Fruit fly (Drosophila melanogaster) whole organism, embryonic: ENCODE results near the gene CG5139.

Experiments used
- Antp ChIP-seq: fragments of 200-800 bp; sonication (Bioruptor generic); optimal IDR thresholded peaks from 3 replicates; lab custom pipeline; 2016; ENCODE audit warnings: missing biosample characterization, missing genetic modification characterization
- Atf6 ChIP-seq: fragments of 200-800 bp; sonication (Bioruptor generic); IDR thresholded peaks from 2 replicates; pipeline ENCODE4 v1.3.6; 2022; ENCODE audit warnings: missing biosample characterization, missing genetic modification characterization
- CG10565 ChIP-seq: fragments of 200-800 bp; sonication (Bioruptor generic); optimal IDR thresholded peaks from 3 replicates; lab custom pipeline; 2016; ENCODE audit warnings: missing biosample characterization, mild to moderate bottlenecking, missing genetic modification characterization
- CG12659 ChIP-seq: fragments of 200-800 bp; sonication (Bioruptor generic); optimal IDR thresholded peaks from 3 replicates; lab custom pipeline; 2017; ENCODE audit warnings: mild to moderate bottlenecking, missing biosample characterization, missing genetic modification reagents, missing genetic modification characterization
- CG13624 ChIP-seq: fragments of 200-800 bp; sonication (Bioruptor generic); optimal IDR thresholded peaks from 2 replicates; lab custom pipeline; 2016; ENCODE audit warnings: missing biosample characterization, missing genetic modification characterization
- CG15479 ChIP-seq: fragments of 200-800 bp; sonication (Bioruptor generic); optimal IDR thresholded peaks from 3 replicates; lab custom pipeline; 2019; ENCODE audit warnings: missing biosample characterization, mild to moderate bottlenecking, missing genetic modification characterization, moderate library complexity
- CG16863 ChIP-seq: fragments of 200-800 bp; sonication (Bioruptor generic); optimal IDR thresholded peaks from 3 replicates; lab custom pipeline; 2016; ENCODE audit warnings: missing biosample characterization, missing genetic modification characterization
- CG17802 ChIP-seq: fragments of 200-800 bp; sonication (Bioruptor generic); optimal IDR thresholded peaks from 2 replicates; lab custom pipeline; 2018; ENCODE audit warnings: missing biosample characterization, mild to moderate bottlenecking, missing genetic modification characterization, moderate library complexity
- CG18476 ChIP-seq: fragments of 200-800 bp; sonication (Bioruptor generic); optimal IDR thresholded peaks from 2 replicates; lab custom pipeline; 2016; ENCODE audit warnings: missing biosample characterization, mild to moderate bottlenecking, missing genetic modification characterization
- CG2889 ChIP-seq: fragments of 200-800 bp; sonication (Bioruptor generic); IDR thresholded peaks from 3 replicates; pipeline ENCODE4 v1.3.6; 2022; ENCODE audit warnings: missing biosample characterization, missing genetic modification characterization
- CG32772 ChIP-seq: fragments of 200-800 bp; sonication (Bioruptor generic); IDR thresholded peaks from 2 replicates; pipeline ENCODE4 v1.3.6; 2022; ENCODE audit warnings: missing biosample characterization, missing genetic modification characterization
- CG4424 ChIP-seq: fragments of 200-800 bp; sonication (Bioruptor generic); optimal IDR thresholded peaks from 3 replicates; lab custom pipeline; 2016; ENCODE audit warnings: missing biosample characterization, missing genetic modification characterization
- CG6683 ChIP-seq: fragments of 200-800 bp; sonication (Bioruptor generic); optimal IDR thresholded peaks from 2 replicates; lab custom pipeline; 2017; ENCODE audit warnings: missing biosample characterization, mild to moderate bottlenecking, missing genetic modification characterization, missing genetic modification reagents
- CG9727 ChIP-seq: fragments of 200-800 bp; sonication (Bioruptor generic); optimal IDR thresholded peaks from 3 replicates; lab custom pipeline; 2017; ENCODE audit warnings: missing biosample characterization, mild to moderate bottlenecking, missing genetic modification characterization
- Dfd ChIP-seq, 2 experiments: fragments of >200 bp; optimal IDR thresholded peaks; 2 replicates each; lab custom pipeline; 2017; ENCODE audit warnings: missing biosample characterization in 2 of 2, missing genetic modification characterization in 2 of 2
- Dll ChIP-seq: fragments of 200-800 bp; sonication (Bioruptor generic); IDR thresholded peaks from 4 replicates; pipeline ENCODE4 v1.3.6; 2022; ENCODE audit warnings: missing biosample characterization, missing genetic modification characterization; ENCODE audit not compliant: partially characterized antibody
- E2f2 ChIP-seq: fragments of 200-800 bp; sonication (Bioruptor generic); IDR thresholded peaks from 2 replicates; pipeline ENCODE4 v1.3.6; 2022; ENCODE audit warnings: missing biosample characterization, missing genetic modification characterization
- H2.0 ChIP-seq: fragments of 200-800 bp; sonication (Bioruptor generic); IDR thresholded peaks from 2 replicates; pipeline ENCODE4 v1.3.6; 2022; ENCODE audit warnings: missing biosample characterization, missing genetic modification characterization
- HHEX ChIP-seq: fragments of 200-800 bp; sonication (Bioruptor generic); optimal IDR thresholded peaks from 3 replicates; lab custom pipeline; 2017; ENCODE audit warnings: missing biosample characterization, mild to moderate bottlenecking, missing genetic modification characterization, missing genetic modification reagents
- HLH3B ChIP-seq: fragments of 200-800 bp; sonication (Bioruptor generic); IDR thresholded peaks from 2 replicates; pipeline ENCODE4 v1.3.6; 2022; ENCODE audit warnings: missing biosample characterization, missing genetic modification characterization
- Hmr ChIP-seq: fragments of 200-800 bp; sonication (Bioruptor generic); optimal IDR thresholded peaks from 3 replicates; lab custom pipeline; 2017; ENCODE audit warnings: mild to moderate bottlenecking, missing biosample characterization, missing genetic modification reagents, missing genetic modification characterization
- Hr3 ChIP-seq: fragments of 200-800 bp; sonication (Bioruptor generic); optimal IDR thresholded peaks from 3 replicates; lab custom pipeline; 2016; ENCODE audit warnings: missing biosample characterization, missing genetic modification characterization
- Hr51 ChIP-seq, 2 experiments: fragments of 200-800 bp; sonication (Bioruptor generic); optimal IDR thresholded peaks; 2 replicates in 1 of 2; 3 replicates in 1 of 2; lab custom pipeline; 2016 to 2018; ENCODE audit warnings: missing biosample characterization in 2 of 2, missing genetic modification characterization in 2 of 2, mild to moderate bottlenecking in 1 of 2, moderate library complexity in 1 of 2
- MTF-1 ChIP-seq: fragments of 200-800 bp; sonication (Bioruptor generic); optimal IDR thresholded peaks from 2 replicates; lab custom pipeline; 2018; ENCODE audit warnings: missing biosample characterization, mild to moderate bottlenecking, missing genetic modification characterization, borderline replicate concordance
- NC2α ChIP-seq: fragments of 200-800 bp; sonication (Bioruptor generic); optimal IDR thresholded peaks from 2 replicates; lab custom pipeline; 2016; ENCODE audit warnings: missing biosample characterization, missing genetic modification characterization
- Neu2 ChIP-seq: fragments of 200-800 bp; sonication (Bioruptor generic); optimal IDR thresholded peaks from 3 replicates; lab custom pipeline; 2016; ENCODE audit warnings: missing biosample characterization, missing genetic modification characterization, borderline replicate concordance
- Oli ChIP-seq: fragments of 200-800 bp; sonication (Bioruptor generic); optimal IDR thresholded peaks from 2 replicates; lab custom pipeline; 2018; ENCODE audit warnings: missing biosample characterization, mild to moderate bottlenecking, missing genetic modification characterization, moderate library complexity
- Vsx1 ChIP-seq: fragments of 200-800 bp; sonication (Bioruptor generic); optimal IDR thresholded peaks from 2 replicates; lab custom pipeline; 2017; ENCODE audit warnings: missing biosample characterization, mild to moderate bottlenecking, missing genetic modification characterization, missing genetic modification reagents
- al ChIP-seq: fragments of 200-800 bp; sonication (Bioruptor generic); IDR thresholded peaks from 2 replicates; pipeline ENCODE4 v1.3.6; 2022; ENCODE audit warnings: missing biosample characterization, missing genetic modification characterization
- bowl ChIP-seq: fragments of 200-800 bp; sonication (Bioruptor generic); IDR thresholded peaks from 2 replicates; pipeline ENCODE4 v1.3.6; 2022; ENCODE audit warnings: missing biosample characterization, missing genetic modification characterization
- cas ChIP-seq: fragments of 200-800 bp; sonication (Bioruptor generic); IDR thresholded peaks from 2 replicates; pipeline ENCODE4 v1.3.6; 2022; ENCODE audit warnings: missing biosample characterization, missing genetic modification characterization
- chm ChIP-seq: fragments of 200-800 bp; sonication (Bioruptor generic); IDR thresholded peaks from 2 replicates; pipeline ENCODE4 v1.3.6; 2022; ENCODE audit warnings: missing biosample characterization, missing genetic modification characterization
- dimm ChIP-seq: fragments of 200-800 bp; sonication (Bioruptor generic); IDR thresholded peaks from 2 replicates; pipeline ENCODE4 v1.3.6; 2022; ENCODE audit warnings: missing biosample characterization, missing genetic modification characterization
- emc ChIP-seq: fragments of 200-800 bp; sonication (Bioruptor generic); optimal IDR thresholded peaks from 2 replicates; lab custom pipeline; 2016; ENCODE audit warnings: missing biosample characterization, missing genetic modification characterization
- fd3F ChIP-seq: fragments of 200-800 bp; sonication (Bioruptor generic); optimal IDR thresholded peaks from 2 replicates; lab custom pipeline; 2018; ENCODE audit warnings: missing biosample characterization, mild to moderate bottlenecking, missing genetic modification characterization, moderate library complexity
- fd96Cb ChIP-seq: fragments of 200-800 bp; sonication (Bioruptor generic); optimal IDR thresholded peaks from 2 replicates; lab custom pipeline; 2018; ENCODE audit warnings: missing biosample characterization, mild to moderate bottlenecking, missing genetic modification characterization, moderate library complexity
- gfzf ChIP-seq: fragments of 200-800 bp; sonication (Bioruptor generic); optimal IDR thresholded peaks from 2 replicates; lab custom pipeline; 2016; ENCODE audit warnings: missing biosample characterization, mild to moderate bottlenecking, missing genetic modification characterization, moderate library complexity
- hth ChIP-seq: fragments of >200 bp; optimal IDR thresholded peaks from 2 replicates; lab custom pipeline; 2017; ENCODE audit warnings: inconsistent platforms
- lilli ChIP-seq: fragments of 200-800 bp; sonication (Bioruptor generic); optimal IDR thresholded peaks from 3 replicates; lab custom pipeline; 2016; ENCODE audit warnings: missing biosample characterization, missing genetic modification characterization
- mam ChIP-seq: fragments of 200-800 bp; sonication (Bioruptor generic); optimal IDR thresholded peaks from 3 replicates; lab custom pipeline; 2016; ENCODE audit warnings: missing biosample characterization, missing genetic modification characterization
- pan ChIP-seq, 4 experiments: fragments of >200 bp in 3 of 4; fragments of 200-800 bp in 1 of 4; sonication (Bioruptor generic) in 1 of 4; optimal IDR thresholded peaks in 3 of 4; IDR thresholded peaks in 1 of 4; 2 replicates each; pipeline versions ENCODE4 v1.3.6 to Lab custom; 2017 to 2022; ENCODE audit warnings: missing biosample characterization in 2 of 4, missing genetic modification characterization in 2 of 4, mixed read lengths in 1 of 4
- psq ChIP-seq: fragments of 200-800 bp; sonication (Bioruptor generic); optimal IDR thresholded peaks from 2 replicates; lab custom pipeline; 2017; ENCODE audit warnings: missing biosample characterization, missing genetic modification characterization
- ranshi ChIP-seq: fragments of 200-800 bp; sonication (Bioruptor generic); IDR thresholded peaks from 2 replicates; pipeline ENCODE4 v1.3.6; 2022; ENCODE audit warnings: missing biosample characterization, missing genetic modification characterization
- repo ChIP-seq: fragments of 200-800 bp; sonication (Bioruptor generic); optimal IDR thresholded peaks from 2 replicates; lab custom pipeline; 2016; ENCODE audit warnings: missing biosample characterization, missing genetic modification characterization
- sna ChIP-seq: fragments of 200-800 bp; sonication (Bioruptor generic); IDR thresholded peaks from 2 replicates; pipeline ENCODE4 v1.3.6; 2022; ENCODE audit warnings: missing biosample characterization, missing genetic modification characterization; ENCODE audit not compliant: partially characterized antibody
- tio ChIP-seq: fragments of 200-800 bp; sonication (Bioruptor generic); optimal IDR thresholded peaks from 2 replicates; lab custom pipeline; 2017; ENCODE audit warnings: missing biosample characterization, missing genetic modification characterization, inconsistent platforms
- tna ChIP-seq: fragments of 200-800 bp; sonication (Bioruptor generic); IDR thresholded peaks from 2 replicates; pipeline ENCODE4 v1.3.6; 2022; ENCODE audit warnings: missing biosample characterization, missing genetic modification characterization; ENCODE audit not compliant: partially characterized antibody
- trem ChIP-seq: fragments of 200-800 bp; optimal IDR thresholded peaks from 3 replicates; lab custom pipeline; 2019; ENCODE audit warnings: missing biosample characterization, mild to moderate bottlenecking, missing genetic modification characterization, moderate library complexity
- vnd ChIP-seq: fragments of 200-800 bp; sonication (Bioruptor generic); IDR thresholded peaks from 3 replicates; pipeline ENCODE4 v1.3.6; 2022; ENCODE audit warnings: missing biosample characterization, missing genetic modification characterization; ENCODE audit not compliant: partially characterized antibody
- z ChIP-seq: fragments of 200-800 bp; sonication (Bioruptor generic); IDR thresholded peaks from 3 replicates; pipeline ENCODE4 v1.3.6; 2022; ENCODE audit warnings: missing biosample characterization, missing genetic modification characterization

Gene CG5139

dm6 chr2L:1172704-1173107 lies 26.4 kb downstream of the CG5139 start, which contains the start of the genes Charon and CG4887 (continued):
- TF ChIP-seq CG17802 (tag; lab: Kevin White, UChicago) (peak; percentile 43), CG2889 (GFP tag; lab: Robert Waterston, UW) (peak; percentile 68), Atf6 (GFP tag; lab: Robert Waterston, UW) (peak; percentile 75), NC2α (GFP tag; lab: Kevin White, UChicago) (peak; percentile 59), ranshi (GFP tag; lab: Robert Waterston, UW) (peak; percentile 80; the same call in 1 of the 2 replicates), E2f2 (GFP tag; lab: Robert Waterston, UW) (peak; percentile 65; the same call in 1 of the 2 replicates), Hr3 (GFP tag; lab: Kevin White, UChicago) (peak; percentile 83), Vsx1 (GFP tag; lab: Kevin White, UChicago) (no peak), HHEX (GFP tag; lab: Kevin White, UChicago) (peak; percentile 73), Dll (GFP tag; lab: Robert Waterston, UW) (peak; percentile 85), CG9727 (GFP tag; lab: Kevin White, UChicago) (peak; percentile 76), emc (GFP tag; lab: Kevin White, UChicago) (peak; percentile 17), dimm (GFP tag; lab: Robert Waterston, UW) (0 out of 2 replicates have a peak, but pooled peaks have one; percentile 35), fd96Cb (tag; lab: Kevin White, UChicago) (peak; percentile 65), tna (no peak), CG13624 (GFP tag; lab: Kevin White, UChicago) (peak; percentile 82), tio (GFP tag; lab: Kevin White, UChicago) (no peak), pan (optimal IDR thresholded peaks at IDR 0.05; lab: Kevin White, UChicago) (no peak), pan (GFP tag; optimal IDR thresholded peaks at IDR 0.05 in 1 of 2, IDR thresholded peaks at IDR 0.05 in 1 of 2) (peak in 1 of 2 experiments; percentile 83), trem (tag; lab: Kevin White, UChicago) (peak; percentile 71), chm (GFP tag; lab: Robert Waterston, UW) (peak; percentile 61; the same call in 1 of the 2 replicates), cas (GFP tag; lab: Robert Waterston, UW) (no peak), z (GFP tag; lab: Robert Waterston, UW) (no peak), bowl (GFP tag; lab: Robert Waterston, UW) (no peak), Neu2 (GFP tag; lab: Kevin White, UChicago) (peak; percentile 49), CG4424 (GFP tag; lab: Kevin White, UChicago) (peak; percentile 89), CG32772 (GFP tag; lab: Robert Waterston, UW) (peak; percentile 89), CG15479 (GFP tag; lab: Kevin White, UChicago) (no peak), MTF-1 (GFP tag; lab: Kevin White, UChicago) (no peak), Hr51 (GFP tag; optimal IDR thresholded peaks at IDR 0.05; lab: Kevin White, UChicago) (peak in 1 of 2 experiments; percentile 83), CG10565 (no peak), sna (peak; percentile 69), CG6683 (GFP tag; lab: Kevin White, UChicago) (peak; percentile 66), CG12659 (GFP tag; lab: Kevin White, UChicago) (peak; percentile 88), H2.0 (GFP tag; lab: Robert Waterston, UW) (peak; percentile 56), gfzf (peak; percentile 27), al (GFP tag; lab: Robert Waterston, UW) (peak; percentile 82), fd3F (GFP tag; lab: Kevin White, UChicago) (peak; percentile 76), repo (GFP tag; lab: Kevin White, UChicago) (peak; percentile 53), CG16863 (peak; percentile 84), Hmr (GFP tag; lab: Kevin White, UChicago) (peak; percentile 83), lilli (GFP tag; lab: Kevin White, UChicago) (peak; percentile 93), mam (GFP tag; lab: Kevin White, UChicago) (peak; percentile 92), psq (peak; percentile 23), hth (no peak), CG18476 (GFP tag; lab: Kevin White, UChicago) (no peak), Oli (tag; lab: Kevin White, UChicago) (no peak), Dfd (GFP tag; optimal IDR thresholded peaks at IDR 0.05; lab: Kevin White, UChicago) (no peak), vnd (GFP tag; lab: Robert Waterston, UW) (peak; percentile 68), HLH3B (peak; percentile 64), Antp (peak; percentile 81)
